Worm (Caenorhabditis elegans): ENCODE data around the gene Y53G8AR.8.
"Not testable (repeated sequence)": the region's sequence is repeated elsewhere in the genome, so short reads cannot be mapped to it uniquely, and the experiment has no call there.

The Y53G8AR.8 gene

ce11 chrIII:3309700-3310099, 15.6 kb upstream of the Y53G8AR.8 start:
- no peak for TF ChIP-seq dao-5 (tag; optimal IDR thresholded peaks at IDR 0.05)
- TF ChIP-seq him-1 (tag; optimal IDR thresholded peaks at IDR 0.05), result no peak
- TF ChIP-seq W03F9.2 (tag; optimal IDR thresholded peaks at IDR 0.05), result no peak

DNA sequence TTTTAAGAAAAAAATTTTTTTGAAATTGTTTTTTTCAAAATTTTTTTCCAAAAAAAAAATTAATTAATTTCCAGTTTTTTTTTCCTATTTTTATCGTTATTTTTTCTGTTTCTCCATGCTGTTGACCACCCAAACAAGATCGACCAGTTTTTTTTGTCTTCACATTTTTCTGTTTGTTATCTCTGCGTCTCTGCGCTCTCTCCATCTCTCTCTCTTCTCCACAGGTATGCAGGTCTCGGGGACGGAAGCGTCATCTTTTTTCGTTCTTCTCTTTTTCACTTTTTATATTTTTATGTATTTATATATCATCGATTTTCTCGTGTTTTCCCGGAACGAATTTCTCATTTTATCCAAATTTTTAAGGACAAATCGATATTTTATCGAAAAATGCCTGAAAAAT, 14.8 kb upstream of the Y53G8AR.8 start:
- TF ChIP-seq dao-5 (tag; optimal IDR thresholded peaks at IDR 0.05) (no peak), W03F9.2 (tag; optimal IDR thresholded peaks at IDR 0.05) (no peak), him-1 (tag; optimal IDR thresholded peaks at IDR 0.05) (no peak)

DNA sequence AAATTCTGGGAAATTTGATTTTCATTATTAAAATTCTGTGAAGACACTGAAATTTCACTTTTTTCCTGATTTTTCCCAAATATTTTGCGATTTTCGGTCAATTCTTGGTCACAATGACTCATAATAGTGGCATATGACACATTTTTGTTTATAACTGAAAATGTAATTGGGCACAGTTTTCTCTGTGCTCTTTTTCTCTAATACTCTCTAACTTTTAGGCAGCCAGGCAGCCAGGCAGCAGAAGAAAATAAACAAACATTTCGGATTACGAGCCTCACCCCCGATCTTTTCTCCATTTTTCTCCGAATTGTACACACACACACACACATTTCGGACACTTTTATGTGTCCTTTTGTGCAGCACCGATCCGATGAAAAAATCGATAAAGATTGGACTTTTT, 13.2 kb upstream of the Y53G8AR.8 start:
- TF ChIP-seq dao-5 (tag; optimal IDR thresholded peaks at IDR 0.05) (no peak), W03F9.2 (tag; optimal IDR thresholded peaks at IDR 0.05) (no peak), him-1 (tag; optimal IDR thresholded peaks at IDR 0.05) (no peak)

DNA sequence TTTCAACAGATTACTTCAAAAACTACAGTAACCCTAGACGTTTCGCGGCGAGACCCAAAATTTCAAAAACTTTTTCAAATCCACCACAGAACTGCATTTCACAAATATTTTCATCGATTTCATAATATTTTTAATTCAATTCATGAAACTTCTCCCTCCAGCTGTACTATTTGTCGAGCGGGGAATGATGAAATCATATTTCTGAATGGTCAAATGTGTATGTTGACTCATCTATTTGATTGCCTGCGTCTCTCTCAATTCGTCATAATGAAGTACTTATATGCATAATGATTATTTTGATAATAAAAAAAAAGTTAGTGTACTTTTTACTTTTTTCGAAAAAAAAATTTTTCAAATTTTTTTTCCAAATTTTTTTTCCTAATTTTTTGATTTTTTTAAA, 12.2 kb upstream of the Y53G8AR.8 start:
- TF ChIP-seq dao-5 (tag; optimal IDR thresholded peaks at IDR 0.05) (no peak), him-1 (tag; optimal IDR thresholded peaks at IDR 0.05) (no peak), W03F9.2 (tag; optimal IDR thresholded peaks at IDR 0.05) (no peak)

- TF ChIP-seq dao-5 (tag; optimal IDR thresholded peaks at IDR 0.05) (no peak), him-1 (tag; optimal IDR thresholded peaks at IDR 0.05) (no peak), W03F9.2 (tag; optimal IDR thresholded peaks at IDR 0.05) (no peak)
Observed at ce11 chrIII:3304554-3304953, 10.4 kb upstream of the Y53G8AR.8 start.

DNA sequence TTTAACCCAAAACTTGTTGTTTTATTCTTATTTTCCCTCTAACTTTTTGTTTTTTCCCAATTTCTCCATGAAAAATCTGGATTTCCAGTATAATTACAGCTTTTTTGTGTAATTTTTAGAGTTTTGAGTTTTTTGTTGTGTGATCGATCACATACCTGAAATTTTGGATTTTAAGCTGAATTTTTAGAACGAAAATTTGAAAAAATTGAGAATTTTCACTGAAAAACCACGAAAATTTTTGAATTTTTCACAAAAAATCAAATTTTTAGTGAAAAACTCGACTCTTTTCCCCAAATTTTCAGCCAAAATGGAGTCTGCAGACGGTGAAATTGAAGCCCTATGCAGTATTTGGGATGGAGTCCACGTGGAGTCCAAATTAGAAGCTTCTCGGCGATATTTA, 3.0 kb upstream of the Y53G8AR.8 start, which contains the start of gene Y53G8AR.5:
TSS of gene Y53G8AR.5 (plus strand) at position 301 of the 400 bp plus-strand sequence.
- TF ChIP-seq dao-5 (tag; optimal IDR thresholded peaks at IDR 0.05) (no peak), W03F9.2 (tag; optimal IDR thresholded peaks at IDR 0.05) (no peak), him-1 (tag; optimal IDR thresholded peaks at IDR 0.05) (no peak)

DNA sequence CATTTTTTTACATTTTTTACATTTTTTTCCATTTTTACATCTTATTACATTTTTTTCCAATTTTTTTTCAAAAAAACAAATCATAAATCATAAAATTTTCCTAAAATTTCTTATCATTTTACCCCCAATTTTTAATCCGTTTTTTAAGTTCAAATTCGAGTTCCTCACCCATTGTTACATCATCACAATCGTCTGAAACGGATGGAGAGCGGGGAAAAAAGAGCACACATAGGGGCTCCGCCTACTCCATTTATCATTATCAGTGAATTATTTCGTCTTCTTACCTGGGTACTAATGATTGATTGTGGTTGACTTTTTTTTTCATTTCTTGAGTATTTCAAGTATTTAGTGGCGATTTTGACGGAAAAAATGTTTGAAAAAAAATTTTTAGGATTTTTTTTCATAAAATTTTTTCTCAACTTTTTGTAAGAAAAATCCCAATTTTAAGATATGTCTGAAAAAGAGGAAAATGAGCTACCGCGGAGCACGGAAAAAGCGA, 12.2 kb downstream of the Y53G8AR.8 start, which contains the start of gene mfsd-8:
TSS of gene mfsd-8 (plus strand) at position 449 of the 499 bp plus-strand sequence.
- TF ChIP-seq him-1 (tag; optimal IDR thresholded peaks at IDR 0.05), result no peak
- no peak for TF ChIP-seq W03F9.2 (tag; optimal IDR thresholded peaks at IDR 0.05)
- TF ChIP-seq dao-5 (tag; optimal IDR thresholded peaks at IDR 0.05), result no peak

- TF ChIP-seq him-1 (tag; optimal IDR thresholded peaks at IDR 0.05), result no peak
- TF ChIP-seq W03F9.2 (tag; optimal IDR thresholded peaks at IDR 0.05), result peak; percentile 49
- TF ChIP-seq dao-5 (tag; optimal IDR thresholded peaks at IDR 0.05), result no peak
Observed at ce11 chrIII:3279304-3279703, 14.8 kb downstream of the Y53G8AR.8 start.

ce11 chrIII:3278610-3279009, 15.5 kb downstream of the Y53G8AR.8 start, which contains the start of gene Y53G8AM.8:
Gene Y53G8AM.8, minus strand, starts transcription at chrIII:3278710.
- TF ChIP-seq him-1 (tag; optimal IDR thresholded peaks at IDR 0.05) (no peak), W03F9.2 (tag; optimal IDR thresholded peaks at IDR 0.05) (no peak), dao-5 (tag; optimal IDR thresholded peaks at IDR 0.05) (no peak)

- TF ChIP-seq W03F9.2 (tag; optimal IDR thresholded peaks at IDR 0.05) (no peak), him-1 (tag; optimal IDR thresholded peaks at IDR 0.05) (no peak), dao-5 (tag; optimal IDR thresholded peaks at IDR 0.05) (no peak)
Observed at ce11 chrIII:3273141-3273540, 21.0 kb downstream of the Y53G8AR.8 start.

DNA sequence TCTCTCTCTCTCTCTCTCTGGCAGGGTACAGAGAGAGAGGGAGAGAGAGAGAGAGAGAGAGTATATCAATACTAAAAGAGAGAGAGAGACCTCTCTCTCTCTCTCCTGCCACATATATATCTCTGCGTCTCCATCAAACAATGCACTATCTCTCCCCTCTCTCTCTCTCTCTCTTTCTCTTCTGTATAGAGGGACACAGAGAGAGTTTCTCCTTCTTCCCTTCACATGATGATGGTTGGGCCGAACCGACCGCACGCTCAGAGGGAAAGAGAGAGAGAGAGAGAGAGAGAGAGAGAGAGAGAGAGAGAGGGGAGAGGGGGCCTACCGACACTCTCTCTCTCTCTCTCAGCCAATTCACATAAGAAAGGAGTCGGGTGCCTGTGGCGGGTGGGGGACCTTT, 22.4 kb downstream of the Y53G8AR.8 start:
- no peak for TF ChIP-seq him-1 (tag; optimal IDR thresholded peaks at IDR 0.05)
- TF ChIP-seq W03F9.2 (tag; optimal IDR thresholded peaks at IDR 0.05), result peak; percentile 36
- no peak for TF ChIP-seq dao-5 (tag; optimal IDR thresholded peaks at IDR 0.05)

ce11 chrIII:3266602-3267001, 27.5 kb downstream of the Y53G8AR.8 start, which contains the start of gene Y53G8AM.7:
Gene Y53G8AM.7, minus strand, starts transcription at chrIII:3266702.
- no peak for TF ChIP-seq him-1 (tag; optimal IDR thresholded peaks at IDR 0.05)
- TF ChIP-seq W03F9.2 (tag; optimal IDR thresholded peaks at IDR 0.05), result no peak
- no peak for TF ChIP-seq dao-5 (tag; optimal IDR thresholded peaks at IDR 0.05)

DNA sequence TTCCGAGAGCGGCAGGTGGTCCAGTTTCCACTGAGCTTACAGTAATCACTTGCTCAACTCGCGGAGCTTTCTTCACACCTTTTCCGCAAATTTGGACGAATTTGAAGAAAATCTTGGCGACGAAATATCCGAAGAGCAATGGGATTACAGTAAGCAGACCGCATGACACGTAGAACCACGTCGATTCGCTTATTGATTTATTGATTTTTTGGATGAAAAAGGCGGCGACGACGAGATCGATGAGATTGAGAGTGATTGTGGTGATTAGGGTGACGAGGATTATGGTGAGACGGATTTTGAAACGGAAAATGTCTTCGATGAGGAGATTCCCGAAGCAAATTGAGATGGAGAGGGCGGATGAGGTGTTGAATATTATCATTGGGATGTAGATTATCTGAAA, 30.4 kb downstream of the Y53G8AR.8 start:
- no peak for TF ChIP-seq W03F9.2 (tag; optimal IDR thresholded peaks at IDR 0.05)
- TF ChIP-seq him-1 (tag; optimal IDR thresholded peaks at IDR 0.05), result no peak
- TF ChIP-seq dao-5 (tag; optimal IDR thresholded peaks at IDR 0.05), result no peak

ce11 chrIII:3259691-3260090, 34.4 kb downstream of the Y53G8AR.8 start, which contains the start of gene Y53G8AM.6:
Gene Y53G8AM.6, minus strand, starts transcription at chrIII:3259791.
- TF ChIP-seq dao-5, W03F9.2, him-1 (tag; optimal IDR thresholded peaks at IDR 0.05): not testable (repeated sequence)

ce11 chrIII:3258306-3258705, 35.8 kb downstream of the Y53G8AR.8 start, which contains the start of gene nspg-7.2:
Gene nspg-7.2, minus strand, starts transcription at chrIII:3258406.
- no peak for TF ChIP-seq him-1 (tag; optimal IDR thresholded peaks at IDR 0.05)
- TF ChIP-seq dao-5 (tag; optimal IDR thresholded peaks at IDR 0.05), result no peak
- no peak for TF ChIP-seq W03F9.2 (tag; optimal IDR thresholded peaks at IDR 0.05)

Measured in whole organism, L4/young adult.